Fruit fly (Drosophila melanogaster) whole organism, embryonic: ENCODE results near the gene CG15803.
A peak's percentile ranks its signal among the peaks of the same experiment; 100 is the strongest.

Source experiments
- ATbp ChIP-seq: fragments of 200-800 bp; sonication (Bioruptor generic); optimal IDR thresholded peaks from 2 replicates; lab custom pipeline; 2017; ENCODE audit warnings: missing biosample characterization, mild to moderate bottlenecking, missing genetic modification characterization, missing genetic modification reagents
- Ada2b ChIP-seq: fragments of 200-800 bp; sonication (Bioruptor generic); IDR thresholded peaks from 2 replicates; pipeline ENCODE4 v1.3.6; 2022; ENCODE audit warnings: missing biosample characterization, missing genetic modification characterization
- CG10209 ChIP-seq: fragments of 200-800 bp; sonication (Bioruptor generic); optimal IDR thresholded peaks from 3 replicates; lab custom pipeline; 2017; ENCODE audit warnings: missing biosample characterization, mild to moderate bottlenecking, missing genetic modification characterization, missing genetic modification reagents
- CG12769 ChIP-seq: fragments of 200-800 bp; sonication (Bioruptor generic); optimal IDR thresholded peaks from 2 replicates; lab custom pipeline; 2019; ENCODE audit warnings: missing biosample characterization, mild to moderate bottlenecking, missing genetic modification characterization, moderate library complexity
- CG13296 ChIP-seq: fragments of 200-800 bp; sonication (Bioruptor generic); optimal IDR thresholded peaks from 3 replicates; lab custom pipeline; 2018; ENCODE audit warnings: missing biosample characterization, mild to moderate bottlenecking, missing genetic modification characterization
- CG14441 ChIP-seq: fragments of 200-800 bp; sonication (Bioruptor generic); IDR thresholded peaks from 2 replicates; pipeline ENCODE4 v1.3.6; 2022; ENCODE audit warnings: missing biosample characterization, missing genetic modification characterization
- CG1529 ChIP-seq: fragments of 200-800 bp; sonication (Bioruptor generic); optimal IDR thresholded peaks from 3 replicates; lab custom pipeline; 2018; ENCODE audit warnings: missing biosample characterization, missing genetic modification characterization
- CG17361 ChIP-seq: fragments of 200-800 bp; sonication (Bioruptor generic); IDR thresholded peaks from 3 replicates; pipeline ENCODE4 v1.3.6; 2022; ENCODE audit warnings: missing biosample characterization, missing genetic modification characterization
- CG17612 ChIP-seq: fragments of 200-800 bp; sonication (Bioruptor generic); IDR thresholded peaks from 2 replicates; pipeline ENCODE4 v1.3.6; 2022; ENCODE audit warnings: missing biosample characterization, missing genetic modification characterization
- CG18262 ChIP-seq: fragments of 200-800 bp; optimal IDR thresholded peaks from 3 replicates; lab custom pipeline; 2019; ENCODE audit warnings: missing biosample characterization, mild to moderate bottlenecking, missing genetic modification characterization, moderate library complexity
- CG18599 ChIP-seq: fragments of 200-800 bp; sonication (Bioruptor generic); optimal IDR thresholded peaks from 3 replicates; lab custom pipeline; 2017; ENCODE audit warnings: missing biosample characterization, missing genetic modification characterization, mild to moderate bottlenecking, moderate library complexity, missing genetic modification reagents
- CG2129 ChIP-seq: fragments of 200-800 bp; sonication (Bioruptor generic); IDR thresholded peaks from 2 replicates; pipeline ENCODE4 v1.3.6; 2022; ENCODE audit warnings: missing biosample characterization, missing genetic modification characterization; ENCODE audit not compliant: partially characterized antibody
- CG2678 ChIP-seq: fragments of 200-800 bp; sonication (Bioruptor generic); optimal IDR thresholded peaks from 3 replicates; lab custom pipeline; 2019; ENCODE audit warnings: missing biosample characterization, mild to moderate bottlenecking, missing genetic modification characterization, moderate library complexity
- CG31224 ChIP-seq: fragments of 200-800 bp; sonication (Bioruptor generic); IDR thresholded peaks from 2 replicates; pipeline ENCODE4 v1.3.6; 2022; ENCODE audit warnings: missing biosample characterization, missing genetic modification characterization
- CG3163 ChIP-seq: fragments of 200-800 bp; sonication (Bioruptor generic); optimal IDR thresholded peaks from 3 replicates; lab custom pipeline; 2016; ENCODE audit warnings: missing biosample characterization, missing genetic modification characterization
- CG33557 ChIP-seq: fragments of 200-800 bp; sonication (Bioruptor generic); optimal IDR thresholded peaks from 2 replicates; lab custom pipeline; 2019; ENCODE audit warnings: missing biosample characterization, mild to moderate bottlenecking, missing genetic modification characterization, moderate library complexity
- CG4282 ChIP-seq: fragments of 200-800 bp; sonication (Bioruptor generic); optimal IDR thresholded peaks from 2 replicates; lab custom pipeline; 2016; ENCODE audit warnings: missing biosample characterization, missing genetic modification characterization
- CG5180 ChIP-seq: fragments of 200-800 bp; sonication (Bioruptor generic); optimal IDR thresholded peaks from 3 replicates; lab custom pipeline; 2017; ENCODE audit warnings: missing biosample characterization, missing genetic modification characterization, mild to moderate bottlenecking, moderate library complexity, missing genetic modification reagents
- CG5953 ChIP-seq: fragments of 200-800 bp; sonication (Bioruptor generic); IDR thresholded peaks from 2 replicates; pipeline ENCODE4 v1.3.6; 2022; ENCODE audit warnings: missing biosample characterization, missing genetic modification characterization
- CG7372 ChIP-seq: fragments of 200-800 bp; sonication (Bioruptor generic); IDR thresholded peaks from 2 replicates; pipeline ENCODE4 v1.3.6; 2022; ENCODE audit warnings: missing biosample characterization, missing genetic modification characterization
- CG8290 ChIP-seq, 3 experiments: fragments of 200-800 bp; sonication (Bioruptor generic); optimal IDR thresholded peaks; 2 replicates each; lab custom pipeline; 2016 to 2019; ENCODE audit warnings: missing biosample characterization in 3 of 3, missing genetic modification characterization in 3 of 3, mild to moderate bottlenecking in 2 of 3, moderate library complexity in 1 of 3
- CkIIα-i1 ChIP-seq: fragments of 200-800 bp; sonication (Bioruptor generic); IDR thresholded peaks from 2 replicates; pipeline ENCODE4 v1.3.6; 2022; ENCODE audit warnings: missing biosample characterization, missing genetic modification characterization
- Drgx ChIP-seq: fragments of 200-800 bp; sonication (Bioruptor generic); IDR thresholded peaks from 2 replicates; pipeline ENCODE4 v1.3.6; 2022; ENCODE audit warnings: missing biosample characterization, missing genetic modification characterization
- Ets65A ChIP-seq: fragments of 200-800 bp; sonication (Bioruptor generic); peaks from one replicate; lab custom pipeline; 2016; ENCODE audit warnings: missing biosample characterization, missing genetic modification characterization
- Fer2 ChIP-seq: fragments of 200-800 bp; sonication (Bioruptor generic); optimal IDR thresholded peaks from 2 replicates; lab custom pipeline; 2018; ENCODE audit warnings: missing biosample characterization, mild to moderate bottlenecking, missing genetic modification characterization, moderate library complexity
- Jarid2 ChIP-seq: fragments of 200-800 bp; sonication (Bioruptor generic); optimal IDR thresholded peaks from 3 replicates; lab custom pipeline; 2017; ENCODE audit warnings: mild to moderate bottlenecking, missing biosample characterization, missing genetic modification reagents, missing genetic modification characterization
- Mrtf ChIP-seq: fragments of 200-800 bp; sonication (Bioruptor generic); IDR thresholded peaks from 3 replicates; pipeline ENCODE4 v1.3.6; 2022; ENCODE audit warnings: missing biosample characterization, missing genetic modification characterization
- NK7.1 ChIP-seq: fragments of 200-800 bp; sonication (Bioruptor generic); optimal IDR thresholded peaks from 3 replicates; lab custom pipeline; 2016; ENCODE audit warnings: missing biosample characterization, missing genetic modification characterization
- PHDP ChIP-seq: fragments of 200-800 bp; sonication (Bioruptor generic); optimal IDR thresholded peaks from 3 replicates; lab custom pipeline; 2018; ENCODE audit warnings: missing biosample characterization, mild to moderate bottlenecking, missing genetic modification characterization, moderate library complexity
- Pdp1 ChIP-seq, 2 experiments: fragments of 200-800 bp; sonication (Bioruptor generic); optimal IDR thresholded peaks; 3 replicates each; lab custom pipeline; 2016; ENCODE audit warnings: missing biosample characterization in 2 of 2, missing genetic modification characterization in 2 of 2, mild to moderate bottlenecking in 1 of 2, moderate library complexity in 1 of 2
- Rfx ChIP-seq: fragments of 200-800 bp; sonication (Bioruptor generic); IDR thresholded peaks from 2 replicates; pipeline ENCODE4 v1.3.6; 2022; ENCODE audit warnings: missing biosample characterization, missing genetic modification characterization
- Stat92E ChIP-seq, 3 experiments: fragments of >200 bp in 2 of 3; fragments of 200-800 bp in 1 of 3; sonication (Bioruptor generic) in 1 of 3; optimal IDR thresholded peaks; 2 replicates each; lab custom pipeline; 2017 to 2019; ENCODE audit warnings: missing biosample characterization in 3 of 3, missing genetic modification characterization in 3 of 3, mild to moderate bottlenecking in 1 of 3, moderate library complexity in 1 of 3
- ase ChIP-seq: fragments of 200-800 bp; sonication (Bioruptor generic); IDR thresholded peaks from 3 replicates; pipeline ENCODE4 v1.3.6; 2022; ENCODE audit warnings: missing biosample characterization, missing genetic modification characterization
- ash1 ChIP-seq: fragments of 200-800 bp; sonication (Bioruptor generic); optimal IDR thresholded peaks from 2 replicates; lab custom pipeline; 2018; ENCODE audit warnings: missing biosample characterization, mild to moderate bottlenecking, missing genetic modification characterization
- br ChIP-seq: fragments of >200 bp; optimal IDR thresholded peaks from 2 replicates; lab custom pipeline; 2017
- btn ChIP-seq: fragments of 200-800 bp; sonication (Bioruptor generic); optimal IDR thresholded peaks from 2 replicates; lab custom pipeline; 2016; ENCODE audit warnings: missing biosample characterization, missing genetic modification characterization
- crol ChIP-seq: fragments of 200-800 bp; sonication (Bioruptor generic); IDR thresholded peaks from 2 replicates; pipeline ENCODE4 v1.3.6; 2022; ENCODE audit warnings: missing biosample characterization, missing genetic modification characterization
- exex ChIP-seq: fragments of 200-800 bp; sonication (Bioruptor generic); optimal IDR thresholded peaks from 4 replicates; lab custom pipeline; 2018; ENCODE audit warnings: missing biosample characterization, mild to moderate bottlenecking, missing genetic modification characterization, moderate library complexity
- fd96Cb ChIP-seq: fragments of 200-800 bp; sonication (Bioruptor generic); optimal IDR thresholded peaks from 2 replicates; lab custom pipeline; 2018; ENCODE audit warnings: missing biosample characterization, mild to moderate bottlenecking, missing genetic modification characterization, moderate library complexity
- gce ChIP-seq: fragments of 200-800 bp; sonication (Bioruptor generic); IDR thresholded peaks from 3 replicates; pipeline ENCODE4 v1.3.6; 2022; ENCODE audit warnings: missing biosample characterization, missing genetic modification characterization
- lab ChIP-seq: fragments of 200-800 bp; sonication (Bioruptor generic); optimal IDR thresholded peaks from 3 replicates; lab custom pipeline; 2017; ENCODE audit warnings: missing biosample characterization, missing genetic modification characterization, mild to moderate bottlenecking, moderate library complexity, missing genetic modification reagents
- nerfin-2 ChIP-seq: fragments of 200-800 bp; sonication (Bioruptor generic); IDR thresholded peaks from 2 replicates; pipeline ENCODE4 v1.3.6; 2022; ENCODE audit warnings: missing biosample characterization, missing genetic modification characterization; ENCODE audit not compliant: partially characterized antibody
- pzg ChIP-seq: fragments of 200-800 bp; sonication (Bioruptor generic); optimal IDR thresholded peaks from 3 replicates; lab custom pipeline; 2018; ENCODE audit warnings: missing biosample characterization, mild to moderate bottlenecking, missing genetic modification characterization, moderate library complexity
- ranshi ChIP-seq: fragments of 200-800 bp; sonication (Bioruptor generic); IDR thresholded peaks from 2 replicates; pipeline ENCODE4 v1.3.6; 2022; ENCODE audit warnings: missing biosample characterization, missing genetic modification characterization
- repo ChIP-seq: fragments of 200-800 bp; sonication (Bioruptor generic); optimal IDR thresholded peaks from 2 replicates; lab custom pipeline; 2016; ENCODE audit warnings: missing biosample characterization, missing genetic modification characterization
- rib ChIP-seq: fragments of 200-800 bp; sonication (Bioruptor generic); IDR thresholded peaks from 2 replicates; pipeline ENCODE4 v1.3.6; 2022; ENCODE audit warnings: missing biosample characterization, missing genetic modification characterization
- ro ChIP-seq: fragments of 200-800 bp; sonication (Bioruptor generic); IDR thresholded peaks from 2 replicates; pipeline ENCODE4 v1.3.6; 2022; ENCODE audit warnings: missing biosample characterization, missing genetic modification characterization
- sqz ChIP-seq: fragments of 200-800 bp; sonication (Bioruptor generic); optimal IDR thresholded peaks from 3 replicates; lab custom pipeline; 2018; ENCODE audit warnings: missing biosample characterization, mild to moderate bottlenecking, missing genetic modification characterization
- tll ChIP-seq, 2 experiments: fragments of 200-800 bp in 1 of 2; fragments of >200 bp in 1 of 2; sonication (Bioruptor generic) in 1 of 2; optimal IDR thresholded peaks; 2 replicates each; lab custom pipeline; 2017 to 2019; ENCODE audit warnings: missing biosample characterization in 2 of 2, missing genetic modification characterization in 2 of 2, mild to moderate bottlenecking in 1 of 2, moderate library complexity in 1 of 2
- zen ChIP-seq: fragments of 200-800 bp; sonication (Bioruptor generic); optimal IDR thresholded peaks from 3 replicates; lab custom pipeline; 2018; ENCODE audit warnings: missing biosample characterization, mild to moderate bottlenecking, missing genetic modification characterization, moderate library complexity

Gene CG15803

dm6 chr3R:18398460-18398901, 38.0 kb upstream of the CG15803 start (continued):
- peak; percentile 47; the same call in 1 of the 2 replicates for TF ChIP-seq crol (GFP tag; lab: Robert Waterston, UW)
- peak; percentile 5; the same call in 1 of the 2 replicates for TF ChIP-seq Rfx (GFP tag; lab: Robert Waterston, UW)
- TF ChIP-seq CG7372 (GFP tag; lab: Robert Waterston, UW), result no peak
- peak in 1 of 2 experiments; percentile 33 for TF ChIP-seq tll (GFP tag; optimal IDR thresholded peaks at IDR 0.05; lab: Kevin White, UChicago)
- no peak for TF ChIP-seq CG1529 (GFP tag; lab: Kevin White, UChicago)
- no peak for TF ChIP-seq CG5953
- peak; percentile 9 for TF ChIP-seq CG12769
- TF ChIP-seq ATbp (GFP tag; lab: Kevin White, UChicago), result no peak
- no peak for TF ChIP-seq zen
- TF ChIP-seq CG17612, result no peak
- TF ChIP-seq Ada2b (GFP tag; lab: Robert Waterston, UW), result no peak
- TF ChIP-seq CG8290 (GFP tag; optimal IDR thresholded peaks at IDR 0.05; lab: Kevin White, UChicago), result no peak
- peak in 1 of 2 experiments; percentile 13 for TF ChIP-seq CG8290 (tag; optimal IDR thresholded peaks at IDR 0.05; lab: Kevin White, UChicago)
- TF ChIP-seq ase, result no peak
- no peak for TF ChIP-seq Mrtf (GFP tag; lab: Robert Waterston, UW)
- TF ChIP-seq CG18262 (tag; lab: Kevin White, UChicago), result no peak
- no peak for TF ChIP-seq CG5180 (GFP tag; lab: Kevin White, UChicago)
- TF ChIP-seq ash1 (GFP tag; lab: Kevin White, UChicago), result no peak
- TF ChIP-seq nerfin-2, result no peak
- peak in 1 of 2 experiments; percentile 73 for TF ChIP-seq Pdp1 (GFP tag; optimal IDR thresholded peaks at IDR 0.05; lab: Kevin White, UChicago)
- TF ChIP-seq gce (GFP tag; lab: Robert Waterston, UW), result no peak

- TF ChIP-seq fd96Cb (no peak), sqz (GFP tag; lab: Kevin White, UChicago) (no peak), rib (GFP tag; lab: Robert Waterston, UW) (no peak), Ets65A (GFP tag; lab: Kevin White, UChicago) (no peak), zen (no peak), btn (GFP tag; lab: Kevin White, UChicago) (no peak), CG2678 (tag; lab: Kevin White, UChicago) (no peak), CkIIα-i1 (GFP tag; lab: Robert Waterston, UW) (no peak), CG17361 (GFP tag; lab: Robert Waterston, UW) (no peak), Stat92E (GFP tag; optimal IDR thresholded peaks at IDR 0.05; lab: Kevin White, UChicago) (no peak), PHDP (tag; lab: Kevin White, UChicago) (no peak), ro (GFP tag; lab: Robert Waterston, UW) (no peak), NK7.1 (no peak), CG10209 (no peak), exex (peak; percentile 33), pzg (GFP tag; lab: Kevin White, UChicago) (no peak), CG14441 (no peak), CG3163 (GFP tag; lab: Kevin White, UChicago) (no peak), CG33557 (no peak), lab (peak; percentile 45), Drgx (peak; percentile 53), br (lab: Kevin White, UChicago) (no peak), CG18599 (GFP tag; lab: Kevin White, UChicago) (no peak), repo (no peak), ranshi (GFP tag; lab: Robert Waterston, UW) (peak; percentile 44; the same call in 1 of the 2 replicates), CG4282 (GFP tag; lab: Kevin White, UChicago) (no peak), CG13296 (GFP tag; lab: Kevin White, UChicago) (no peak), Fer2 (tag; lab: Kevin White, UChicago) (no peak), Jarid2 (GFP tag; lab: Kevin White, UChicago) (no peak), CG31224 (GFP tag; lab: Robert Waterston, UW) (no peak), CG2129 (GFP tag; lab: Robert Waterston, UW) (no peak)
Measured at dm6 chr3R:18397834-18398378, 37.4 kb upstream of the CG15803 start.
